Fruit fly (Drosophila melanogaster) whole organism, wandering third instar larva: Measurements from ENCODE around the gene CG43085.

ENCODE experiments used
- Abd-B ChIP-seq: fragments of >200 bp; optimal IDR thresholded peaks from 2 replicates; lab custom pipeline; 2017; ENCODE audit warnings: missing biosample characterization, missing genetic modification characterization
- CG32264 ChIP-seq: fragments of 200-800 bp; sonication (Bioruptor generic); optimal IDR thresholded peaks from 2 replicates; lab custom pipeline; 2016; ENCODE audit warnings: missing biosample characterization, missing genetic modification characterization
- CG9705 ChIP-seq: fragments of 200-800 bp; sonication (Bioruptor generic); optimal IDR thresholded peaks from 2 replicates; lab custom pipeline; 2018; ENCODE audit warnings: missing biosample characterization, mild to moderate bottlenecking, missing genetic modification characterization
- CrebA ChIP-seq: fragments of 200-800 bp; sonication (Bioruptor generic); optimal IDR thresholded peaks from 2 replicates; lab custom pipeline; 2016; ENCODE audit warnings: missing biosample characterization, mild to moderate bottlenecking, missing genetic modification characterization, borderline replicate concordance
- Dfd ChIP-seq: fragments of >200 bp; optimal IDR thresholded peaks from 2 replicates; lab custom pipeline; 2017; ENCODE audit warnings: missing biosample characterization, missing genetic modification characterization
- Dif ChIP-seq: fragments of 200-275, 200-300 bp; sonication (Bioruptor generic); optimal IDR thresholded peaks from 2 replicates; lab custom pipeline; 2018; ENCODE audit warnings: missing biosample characterization, missing genetic modification characterization; ENCODE audit not compliant: partially characterized antibody
- GATAd ChIP-seq: sonication (Bioruptor generic); optimal IDR thresholded peaks from 2 replicates; lab custom pipeline; 2016; ENCODE audit warnings: missing biosample characterization, missing genetic modification characterization
- HLH106 ChIP-seq: fragments of 200-800 bp; optimal IDR thresholded peaks from 3 replicates; lab custom pipeline; 2019; ENCODE audit warnings: missing biosample characterization, mild to moderate bottlenecking, missing genetic modification characterization, moderate library complexity
- Hnf4 ChIP-seq: fragments of 200-800 bp; sonication (Bioruptor generic); optimal IDR thresholded peaks from 2 replicates; lab custom pipeline; 2016; ENCODE audit warnings: missing biosample characterization, mild to moderate bottlenecking, missing genetic modification characterization
- Hr78 ChIP-seq: fragments of >200 bp; optimal IDR thresholded peaks from 2 replicates; lab custom pipeline; 2017; ENCODE audit warnings: missing biosample characterization, missing genetic modification characterization
- Hr83 ChIP-seq: fragments of 200-300 bp; sonication (Bioruptor generic); optimal IDR thresholded peaks from 2 replicates; lab custom pipeline; 2016; ENCODE audit warnings: missing biosample characterization, mild to moderate bottlenecking, missing genetic modification characterization, moderate library complexity; ENCODE audit not compliant: poor library complexity, severe bottlenecking
- Jra ChIP-seq: sonication (Bioruptor generic); optimal IDR thresholded peaks from 2 replicates; lab custom pipeline; 2016; ENCODE audit warnings: missing biosample characterization, missing genetic modification characterization
- Mio ChIP-seq: sonication (Bioruptor generic); optimal IDR thresholded peaks from 2 replicates; lab custom pipeline; 2016; ENCODE audit warnings: missing biosample characterization, missing genetic modification characterization
- Myc ChIP-seq: fragments of >200 bp; optimal IDR thresholded peaks from 2 replicates; lab custom pipeline; 2017
- N ChIP-seq: fragments of >200 bp; optimal IDR thresholded peaks from 2 replicates; lab custom pipeline; 2018; ENCODE audit warnings: missing biosample characterization, missing external identifiers, missing genetic modification characterization
- OdsH ChIP-seq: fragments of 200-800 bp; sonication (Bioruptor generic); optimal IDR thresholded peaks from 2 replicates; lab custom pipeline; 2016; ENCODE audit warnings: missing biosample characterization, mild to moderate bottlenecking, missing genetic modification characterization
- Rel ChIP-seq, 2 experiments: fragments of 200-800 bp; sonication (Bioruptor generic) in 1 of 2; optimal IDR thresholded peaks; 2 replicates in 1 of 2; 3 replicates in 1 of 2; lab custom pipeline; 2016 to 2019; ENCODE audit warnings: mild to moderate bottlenecking in 2 of 2, missing biosample characterization in 2 of 2, missing genetic modification characterization in 2 of 2, moderate library complexity in 1 of 2
- Sp1 ChIP-seq: fragments of 200-800 bp; sonication (Bioruptor generic); optimal IDR thresholded peaks from 3 replicates; lab custom pipeline; 2019; ENCODE audit warnings: missing biosample characterization, mild to moderate bottlenecking, missing genetic modification characterization, moderate library complexity
- Vsx2 ChIP-seq: fragments of 200-300, 225-300 bp; sonication (Bioruptor generic); optimal IDR thresholded peaks from 2 replicates; lab custom pipeline; 2018; ENCODE audit warnings: missing biosample characterization, missing genetic modification characterization; ENCODE audit not compliant: partially characterized antibody
- br ChIP-seq: fragments of 200-800 bp; sonication (Bioruptor generic); optimal IDR thresholded peaks from 2 replicates; lab custom pipeline; 2016; ENCODE audit warnings: missing biosample characterization, missing genetic modification characterization
- brk ChIP-seq: fragments of 200-800 bp; sonication (Bioruptor generic); optimal IDR thresholded peaks from 2 replicates; lab custom pipeline; 2016; ENCODE audit warnings: missing biosample characterization, mild to moderate bottlenecking, missing genetic modification characterization
- dl ChIP-seq, 2 experiments: fragments of 175-275, 200-275 bp in 1 of 2; fragments of 200-275 bp in 1 of 2; sonication (Bioruptor generic); optimal IDR thresholded peaks; lab custom pipeline; 2018; ENCODE audit warnings: mild to moderate bottlenecking in 2 of 2, missing biosample characterization in 2 of 2, missing genetic modification characterization in 2 of 2, moderate library complexity in 2 of 2; ENCODE audit not compliant: partially characterized antibody in 2 of 2, insufficient read depth in 1 of 2
- dmrt93B ChIP-seq: fragments of 200-800 bp; sonication (Bioruptor generic); optimal IDR thresholded peaks from 2 replicates; lab custom pipeline; 2018; ENCODE audit warnings: missing biosample characterization, mild to moderate bottlenecking, missing genetic modification characterization
- dsf ChIP-seq: sonication (Bioruptor generic); optimal IDR thresholded peaks from 2 replicates; lab custom pipeline; 2016; ENCODE audit warnings: missing biosample characterization, missing genetic modification characterization, borderline replicate concordance
- ey ChIP-seq: fragments of 200-800 bp; sonication (Bioruptor generic); optimal IDR thresholded peaks from 2 replicates; lab custom pipeline; 2016; ENCODE audit warnings: missing biosample characterization, missing genetic modification characterization
- foxo ChIP-seq, 2 experiments: fragments of 200-800 bp; sonication (Bioruptor generic); optimal IDR thresholded peaks; 2 replicates in 1 of 2; 3 replicates in 1 of 2; lab custom pipeline; 2016 to 2017; ENCODE audit warnings: missing biosample characterization in 2 of 2, missing genetic modification characterization in 2 of 2
- fru ChIP-seq: fragments of 200-800 bp; sonication (Bioruptor generic); optimal IDR thresholded peaks from 3 replicates; lab custom pipeline; 2016; ENCODE audit warnings: missing biosample characterization, mild to moderate bottlenecking, missing genetic modification characterization
- h ChIP-seq: fragments of 200-800 bp; sonication (Bioruptor generic); optimal IDR thresholded peaks from 3 replicates; lab custom pipeline; 2016; ENCODE audit warnings: missing biosample characterization, mild to moderate bottlenecking, missing genetic modification characterization
- jim ChIP-seq: fragments of 175-275, 200-325 bp; sonication (Bioruptor generic); optimal IDR thresholded peaks from 2 replicates; lab custom pipeline; 2016; ENCODE audit warnings: missing biosample characterization, mild to moderate bottlenecking, missing genetic modification characterization
- lola ChIP-seq: fragments of >200 bp; optimal IDR thresholded peaks from 2 replicates; lab custom pipeline; 2017; ENCODE audit warnings: missing biosample characterization, missing genetic modification characterization
- pan ChIP-seq: fragments of >200 bp; optimal IDR thresholded peaks from 2 replicates; lab custom pipeline; 2017
- psq ChIP-seq: fragments of 200-800 bp; sonication (Bioruptor generic); optimal IDR thresholded peaks from 3 replicates; lab custom pipeline; 2017; ENCODE audit warnings: missing biosample characterization, mild to moderate bottlenecking, missing genetic modification characterization, moderate library complexity
- rgr ChIP-seq: fragments of 200-800 bp; sonication (Bioruptor generic); optimal IDR thresholded peaks from 3 replicates; lab custom pipeline; 2016; ENCODE audit warnings: missing biosample characterization, mild to moderate bottlenecking, missing genetic modification characterization
- sage ChIP-seq: fragments of 200-800 bp; sonication (Bioruptor generic); optimal IDR thresholded peaks from 2 replicates; lab custom pipeline; 2016; ENCODE audit warnings: missing biosample characterization, mild to moderate bottlenecking, missing genetic modification characterization
- sv ChIP-seq: fragments of 200-800 bp; sonication (Bioruptor generic); optimal IDR thresholded peaks from 3 replicates; lab custom pipeline; 2016; ENCODE audit warnings: missing biosample characterization, missing genetic modification characterization
- tai ChIP-seq: sonication (Bioruptor generic); optimal IDR thresholded peaks from 2 replicates; lab custom pipeline; 2016; ENCODE audit warnings: missing biosample characterization, missing genetic modification characterization
- usp ChIP-seq: fragments of >200 bp; optimal IDR thresholded peaks from 2 replicates; lab custom pipeline; 2017; ENCODE audit warnings: missing biosample characterization, missing genetic modification characterization
- woc ChIP-seq: sonication (Bioruptor generic); optimal IDR thresholded peaks from 2 replicates; lab custom pipeline; 2016; ENCODE audit warnings: missing biosample characterization, mild to moderate bottlenecking, missing genetic modification characterization

CG43085 gene

DNA sequence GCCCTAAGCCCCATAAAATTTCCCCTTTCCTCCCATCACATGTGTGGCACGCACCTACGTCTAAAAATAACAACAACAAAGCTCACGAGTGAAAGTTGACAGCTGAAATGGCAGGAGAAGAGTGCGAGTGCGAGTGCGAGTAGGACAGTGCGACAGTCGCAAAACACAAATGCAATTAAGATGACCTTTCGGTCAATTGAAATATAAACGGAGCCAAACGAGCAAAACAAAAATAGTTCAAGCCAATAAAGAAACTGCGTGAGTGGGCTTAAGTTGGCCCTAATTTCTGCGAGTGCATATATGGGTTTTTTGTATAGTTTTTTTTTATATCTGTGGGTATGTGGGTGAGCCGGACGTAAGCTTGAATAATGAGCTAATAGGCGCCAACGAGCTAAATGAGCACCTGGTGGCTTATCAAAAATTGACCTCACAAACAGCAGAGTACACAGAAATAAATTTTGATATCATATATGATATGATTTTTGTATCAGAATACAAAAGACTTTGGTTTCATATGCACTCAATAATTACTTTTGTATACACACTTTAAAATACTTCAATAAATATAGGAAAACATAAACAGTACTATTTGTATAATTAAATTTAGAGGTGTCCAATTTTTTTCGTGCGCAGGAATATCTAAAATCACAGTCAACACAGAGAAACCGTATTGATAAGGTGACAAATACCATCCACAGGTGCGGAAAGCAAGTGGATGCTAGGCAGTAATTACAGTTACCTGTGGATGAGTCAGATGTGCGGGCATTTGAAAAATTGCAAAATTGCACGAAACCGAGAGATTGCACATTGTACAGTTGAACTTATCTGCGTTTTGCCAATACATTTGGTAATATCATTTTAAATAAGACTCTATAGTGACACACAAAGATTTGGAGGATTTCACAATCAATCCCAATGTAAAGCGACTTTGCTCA is 5.4 kb upstream of the CG43085 start:
- TF ChIP-seq ey = peak; percentile 12
- TF ChIP-seq HLH106 (tag; lab: Kevin White, UChicago) = peak; percentile 19
- TF ChIP-seq CG32264 (GFP tag; lab: Kevin White, UChicago) = no peak
- peak; percentile 9 for TF ChIP-seq rgr (GFP tag; lab: Kevin White, UChicago)
- TF ChIP-seq N (GFP tag; lab: Kevin White, UChicago) = no peak
- TF ChIP-seq h (GFP tag; lab: Kevin White, UChicago) = peak; percentile 49
- peak in 1 of 2 experiments; percentile 34 for TF ChIP-seq foxo (GFP tag; optimal IDR thresholded peaks at IDR 0.05; lab: Kevin White, UChicago)
- TF ChIP-seq OdsH (GFP tag; lab: Kevin White, UChicago) = peak; percentile 29
- no peak for TF ChIP-seq tai
- TF ChIP-seq fru (GFP tag; lab: Kevin White, UChicago) = peak; percentile 39
- peak; percentile 24 for TF ChIP-seq Sp1 (GFP tag; lab: Kevin White, UChicago)

DNA sequence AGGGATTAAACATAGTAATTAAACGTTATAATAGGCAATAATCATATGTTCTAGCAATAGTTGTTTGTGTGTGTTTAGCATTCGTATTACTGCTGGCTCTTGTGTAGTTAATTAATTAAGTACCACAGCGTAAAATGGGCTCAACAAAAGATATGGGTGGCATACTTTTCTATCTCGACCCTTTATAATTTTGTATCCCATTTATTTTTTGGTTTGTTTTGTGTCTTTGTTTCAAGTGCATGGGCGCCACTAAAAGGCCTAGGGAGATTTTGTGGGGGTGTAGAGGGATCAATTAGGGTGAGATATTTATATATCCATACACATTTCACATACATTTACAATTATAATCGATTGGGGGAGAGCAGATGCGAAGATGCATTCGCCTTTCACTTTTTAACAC is 1.0 kb upstream of the CG43085 start:
- TF ChIP-seq rgr (GFP tag; lab: Kevin White, UChicago) = no peak
- no peak for TF ChIP-seq brk (GFP tag; lab: Kevin White, UChicago)
- no peak for TF ChIP-seq Hr78 (GFP tag; lab: Kevin White, UChicago)
- no peak for TF ChIP-seq br (GFP tag; lab: Kevin White, UChicago)
- no peak for TF ChIP-seq GATAd
- TF ChIP-seq dmrt93B (GFP tag; lab: Kevin White, UChicago) = no peak
- TF ChIP-seq Abd-B (GFP tag; lab: Kevin White, UChicago) = no peak
- no peak for TF ChIP-seq Rel (GFP tag; optimal IDR thresholded peaks at IDR 0.05; lab: Kevin White, UChicago)
- TF ChIP-seq Rel (tag; optimal IDR thresholded peaks at IDR 0.05; lab: Kevin White, UChicago) = no peak
- no peak for TF ChIP-seq dl (GFP tag; optimal IDR thresholded peaks at IDR 0.05; lab: Kevin White, UChicago; ENCODE audit: insufficient read depth in 1 of 2, partially characterized antibody in 2 of 2)
- no peak for TF ChIP-seq Jra
- no peak for TF ChIP-seq pan (lab: Kevin White, UChicago)
- no peak for TF ChIP-seq N (GFP tag; lab: Kevin White, UChicago)
- no peak for TF ChIP-seq OdsH (GFP tag; lab: Kevin White, UChicago)
- TF ChIP-seq fru (GFP tag; lab: Kevin White, UChicago) = no peak

DNA sequence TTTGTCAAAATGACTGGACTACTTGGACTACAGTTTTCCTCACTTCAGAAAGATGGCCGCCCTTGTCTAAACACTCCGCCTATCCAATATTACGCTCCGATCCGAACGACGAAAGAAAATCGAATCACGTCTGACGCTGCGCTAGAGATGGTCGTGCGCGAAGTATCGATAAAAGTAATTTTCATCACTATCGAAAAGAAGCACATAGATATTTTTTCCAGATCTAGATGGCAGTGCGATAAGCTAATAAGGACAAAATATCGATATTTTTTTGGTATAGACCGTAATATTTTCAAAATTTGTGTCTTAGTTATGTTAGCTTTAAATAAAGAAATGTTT is 1.7 kb downstream of the CG43085 start, which contains the start of gene Pep:
TSS of gene Pep (minus strand) at position 131 of the 339 bp plus-strand sequence.
- TF ChIP-seq CrebA (GFP tag; lab: Kevin White, UChicago) (no peak), sage (GFP tag; lab: Kevin White, UChicago) (no peak), HLH106 (tag; lab: Kevin White, UChicago) (peak; percentile 36), brk (GFP tag; lab: Kevin White, UChicago) (peak; percentile 84), fru (GFP tag; lab: Kevin White, UChicago) (peak; percentile 45), Jra (peak; percentile 51), Rel (GFP tag; optimal IDR thresholded peaks at IDR 0.05; lab: Kevin White, UChicago) (no peak), Rel (tag; optimal IDR thresholded peaks at IDR 0.05; lab: Kevin White, UChicago) (peak; percentile 31), h (GFP tag; lab: Kevin White, UChicago) (peak; percentile 57), foxo (GFP tag; optimal IDR thresholded peaks at IDR 0.05; lab: Kevin White, UChicago) (peak in 1 of 2 experiments; percentile 53), Abd-B (GFP tag; lab: Kevin White, UChicago) (no peak), Hnf4 (peak; percentile 60), Hr83 (GFP tag; lab: Kevin White, UChicago) (peak; percentile 94), lola (no peak), ey (peak; percentile 17), Myc (lab: Kevin White, UChicago) (no peak), GATAd (no peak), tai (peak; percentile 82), CG32264 (GFP tag; lab: Kevin White, UChicago) (no peak), OdsH (GFP tag; lab: Kevin White, UChicago) (no peak), Sp1 (GFP tag; lab: Kevin White, UChicago) (peak; percentile 59), rgr (GFP tag; lab: Kevin White, UChicago) (peak; percentile 68), dmrt93B (GFP tag; lab: Kevin White, UChicago) (no peak), CG9705 (GFP tag; lab: Kevin White, UChicago) (no peak), sv (peak; percentile 42), usp (GFP tag; lab: Kevin White, UChicago) (no peak), psq (GFP tag; lab: Kevin White, UChicago) (peak; percentile 45), woc (GFP tag; lab: Kevin White, UChicago) (peak; percentile 35), Mio (GFP tag; lab: Kevin White, UChicago) (no peak), pan (lab: Kevin White, UChicago) (no peak), dl (GFP tag; optimal IDR thresholded peaks at IDR 0.05; lab: Kevin White, UChicago; ENCODE audit: insufficient read depth in 1 of 2, partially characterized antibody in 2 of 2) (peak in 1 of 2 experiments; percentile 13), N (GFP tag; lab: Kevin White, UChicago) (no peak), br (GFP tag; lab: Kevin White, UChicago) (no peak), Dif (GFP tag; lab: Kevin White, UChicago) (peak; percentile 64), jim (GFP tag; lab: Kevin White, UChicago) (peak; percentile 8), dsf (GFP tag; lab: Kevin White, UChicago) (peak; percentile 55), Vsx2 (GFP tag; lab: Kevin White, UChicago) (peak; percentile 89), Hr78 (GFP tag; lab: Kevin White, UChicago) (no peak), Dfd (GFP tag; lab: Kevin White, UChicago) (no peak)
